Worm (Caenorhabditis elegans) whole organism, L3 larva: ENCODE data around the gene srh-132.

Source experiments
- fos-1 ChIP-seq: fragments of 150-350 bp; optimal IDR thresholded peaks from 2 replicates; lab custom pipeline; 2014; ENCODE audit warnings: missing biosample characterization, missing genetic modification characterization
- pqm-1 ChIP-seq: fragments of 150-350 bp; optimal IDR thresholded peaks from 2 replicates; lab custom pipeline; 2017; ENCODE audit warnings: missing biosample characterization, missing genetic modification characterization, inconsistent platforms
- tbx-2 ChIP-seq: sonication (generic microtip); optimal IDR thresholded peaks from 2 replicates; lab custom pipeline; 2016; ENCODE audit warnings: mild to moderate bottlenecking, missing genetic modification characterization, missing compliant biosample characterization

DNA sequence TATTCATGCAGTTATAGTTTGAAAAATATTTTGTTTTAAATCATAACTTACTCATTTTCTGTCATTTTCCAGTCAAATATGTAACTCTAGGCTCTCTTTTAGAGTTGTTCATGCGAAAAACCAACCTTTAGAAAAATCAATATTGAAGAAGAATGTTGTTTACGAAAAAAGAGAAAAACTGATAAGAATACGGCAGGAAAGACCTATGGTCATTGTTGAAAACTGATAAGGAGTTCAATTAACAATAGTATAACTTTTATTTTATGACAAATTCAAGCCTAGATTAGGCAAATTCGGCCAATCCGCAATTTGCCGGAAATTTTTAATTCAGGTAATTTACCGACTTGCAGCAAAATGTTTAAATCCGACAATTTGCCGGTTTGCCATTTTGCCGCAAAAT lies 33.4 kb upstream of the srh-132 start, which contains the start of gene Y20C6A.1:
- TF ChIP-seq fos-1 (tag; lab: Kevin White, UChicago), result no peak
- TF ChIP-seq tbx-2 (tag; lab: Kevin White, UChicago), result no peak
- TF ChIP-seq pqm-1 (tag; lab: Kevin White, UChicago), result peak; percentile 40
